Fruit fly (Drosophila melanogaster) whole organism, embryonic: ENCODE measurements around the gene CG3726.
A peak's percentile ranks its signal among the peaks of the same experiment; 100 is the strongest.

ENCODE experiments used
- Bdp1 ChIP-seq: fragments of 200-800 bp; sonication (Bioruptor generic); optimal IDR thresholded peaks from 3 replicates; lab custom pipeline; 2016; ENCODE audit warnings: missing biosample characterization, missing genetic modification characterization
- CG11247 ChIP-seq: fragments of 200-800 bp; sonication (Bioruptor generic); IDR thresholded peaks from 2 replicates; pipeline ENCODE4 v1.3.6; 2022; ENCODE audit warnings: missing biosample characterization, missing genetic modification characterization
- CG12071 ChIP-seq: fragments of 200-800 bp; sonication (Bioruptor generic); optimal IDR thresholded peaks from 3 replicates; lab custom pipeline; 2018; ENCODE audit warnings: missing biosample characterization, mild to moderate bottlenecking, missing genetic modification characterization
- CG12299 ChIP-seq: fragments of 200-800 bp; sonication (Bioruptor generic); optimal IDR thresholded peaks from 2 replicates; lab custom pipeline; 2018; ENCODE audit warnings: missing biosample characterization, mild to moderate bottlenecking, missing genetic modification characterization
- CG12391 ChIP-seq: fragments of 200-800 bp; sonication (Bioruptor generic); optimal IDR thresholded peaks from 3 replicates; lab custom pipeline; 2018; ENCODE audit warnings: missing biosample characterization, mild to moderate bottlenecking, missing genetic modification characterization, moderate library complexity
- CG13894 ChIP-seq: fragments of 200-800 bp; sonication (Bioruptor generic); optimal IDR thresholded peaks from 3 replicates; lab custom pipeline; 2018; ENCODE audit warnings: missing biosample characterization, mild to moderate bottlenecking, missing genetic modification characterization, moderate library complexity
- CG14014 ChIP-seq: fragments of 200-800 bp; sonication (Bioruptor generic); IDR thresholded peaks from 2 replicates; pipeline ENCODE4 v1.3.6; 2022; ENCODE audit warnings: missing biosample characterization, missing genetic modification characterization
- CG14710 ChIP-seq: fragments of 200-800 bp; sonication (Bioruptor generic); optimal IDR thresholded peaks from 3 replicates; lab custom pipeline; 2019; ENCODE audit warnings: missing biosample characterization, mild to moderate bottlenecking, missing genetic modification characterization, moderate library complexity
- CG2120 ChIP-seq: fragments of 200-800 bp; sonication (Bioruptor generic); optimal IDR thresholded peaks from 3 replicates; lab custom pipeline; 2016; ENCODE audit warnings: missing biosample characterization, missing genetic modification characterization
- CG2875 ChIP-seq: fragments of 200-800 bp; sonication (Bioruptor generic); optimal IDR thresholded peaks from 2 replicates; lab custom pipeline; 2017; ENCODE audit warnings: missing biosample characterization, mild to moderate bottlenecking, missing genetic modification characterization, missing genetic modification reagents
- CG3163 ChIP-seq: fragments of 200-800 bp; sonication (Bioruptor generic); optimal IDR thresholded peaks from 3 replicates; lab custom pipeline; 2016; ENCODE audit warnings: missing biosample characterization, missing genetic modification characterization
- CG4820 ChIP-seq: fragments of 200-800 bp; sonication (Bioruptor generic); optimal IDR thresholded peaks from 3 replicates; lab custom pipeline; 2016; ENCODE audit warnings: missing biosample characterization, missing genetic modification characterization
- CG5180 ChIP-seq: fragments of 200-800 bp; sonication (Bioruptor generic); optimal IDR thresholded peaks from 3 replicates; lab custom pipeline; 2017; ENCODE audit warnings: missing biosample characterization, missing genetic modification characterization, mild to moderate bottlenecking, moderate library complexity, missing genetic modification reagents
- CG5953 ChIP-seq: fragments of 200-800 bp; sonication (Bioruptor generic); IDR thresholded peaks from 2 replicates; pipeline ENCODE4 v1.3.6; 2022; ENCODE audit warnings: missing biosample characterization, missing genetic modification characterization
- CG6813 ChIP-seq: fragments of 200-800 bp; sonication (Bioruptor generic); optimal IDR thresholded peaks from 2 replicates; lab custom pipeline; 2017; ENCODE audit warnings: missing biosample characterization, missing genetic modification characterization, mild to moderate bottlenecking, moderate library complexity, missing genetic modification reagents
- CG9817 ChIP-seq: fragments of 200-800 bp; sonication (Bioruptor generic); optimal IDR thresholded peaks from 2 replicates; lab custom pipeline; 2018; ENCODE audit warnings: missing biosample characterization, mild to moderate bottlenecking, missing genetic modification characterization, moderate library complexity
- CHES-1-like ChIP-seq: fragments of 200-800 bp; sonication (Bioruptor generic); optimal IDR thresholded peaks from 2 replicates; lab custom pipeline; 2016; ENCODE audit warnings: missing biosample characterization, missing genetic modification characterization
- D19A ChIP-seq: fragments of 200-800 bp; optimal IDR thresholded peaks from 3 replicates; lab custom pipeline; 2019; ENCODE audit warnings: missing biosample characterization, mild to moderate bottlenecking, missing genetic modification characterization, moderate library complexity
- Doc2 ChIP-seq: fragments of 200-800 bp; sonication (Bioruptor generic); IDR thresholded peaks from 2 replicates; pipeline ENCODE4 v1.3.6; 2022; ENCODE audit warnings: missing biosample characterization, missing genetic modification characterization
- H15 ChIP-seq: fragments of 200-800 bp; sonication (Bioruptor generic); IDR thresholded peaks from 3 replicates; pipeline ENCODE4 v1.3.6; 2022; ENCODE audit warnings: missing biosample characterization, missing genetic modification characterization
- HLH4C ChIP-seq: fragments of 200-800 bp; sonication (Bioruptor generic); IDR thresholded peaks from 3 replicates; pipeline ENCODE4 v1.3.6; 2022; ENCODE audit warnings: missing biosample characterization, missing genetic modification characterization; ENCODE audit not compliant: partially characterized antibody
- Hr51 ChIP-seq, 2 experiments: fragments of 200-800 bp; sonication (Bioruptor generic); optimal IDR thresholded peaks; 2 replicates in 1 of 2; 3 replicates in 1 of 2; lab custom pipeline; 2016 to 2018; ENCODE audit warnings: missing biosample characterization in 2 of 2, missing genetic modification characterization in 2 of 2, mild to moderate bottlenecking in 1 of 2, moderate library complexity in 1 of 2
- Med ChIP-seq: fragments of 200-800 bp; sonication (Bioruptor generic); peaks from one replicate; lab custom pipeline; 2016; ENCODE audit warnings: missing biosample characterization, missing genetic modification characterization, mild to moderate bottlenecking, inconsistent platforms, moderate library complexity
- NC2α ChIP-seq: fragments of 200-800 bp; sonication (Bioruptor generic); optimal IDR thresholded peaks from 2 replicates; lab custom pipeline; 2016; ENCODE audit warnings: missing biosample characterization, missing genetic modification characterization
- Opbp ChIP-seq: fragments of 200-800 bp; sonication (Bioruptor generic); IDR thresholded peaks from 3 replicates; pipeline ENCODE4 v1.3.6; 2022; ENCODE audit warnings: missing biosample characterization, missing genetic modification characterization; ENCODE audit not compliant: partially characterized antibody
- Ptx1 ChIP-seq: fragments of 200-800 bp; sonication (Bioruptor generic); IDR thresholded peaks from 2 replicates; pipeline ENCODE4 v1.3.6; 2022; ENCODE audit warnings: missing biosample characterization, missing genetic modification characterization
- Sry-β ChIP-seq: fragments of 200-800 bp; sonication (Bioruptor generic); optimal IDR thresholded peaks from 2 replicates; lab custom pipeline; 2018; ENCODE audit warnings: missing biosample characterization, mild to moderate bottlenecking, missing genetic modification characterization, moderate library complexity
- Ssrp ChIP-seq: fragments of 200-800 bp; sonication (Bioruptor generic); optimal IDR thresholded peaks from 2 replicates; lab custom pipeline; 2018; ENCODE audit warnings: missing biosample characterization, mild to moderate bottlenecking, missing genetic modification characterization, moderate library complexity
- aop ChIP-seq: fragments of 200-800 bp; sonication (Bioruptor generic); IDR thresholded peaks from 2 replicates; pipeline ENCODE4 v1.3.6; 2022; ENCODE audit warnings: missing biosample characterization, missing genetic modification characterization
- corto ChIP-seq: fragments of 200-800 bp; sonication (Bioruptor generic); optimal IDR thresholded peaks from 2 replicates; lab custom pipeline; 2016; ENCODE audit warnings: missing biosample characterization, mild to moderate bottlenecking, missing genetic modification characterization, moderate library complexity
- da ChIP-seq: fragments of 200-800 bp; sonication (Bioruptor generic); optimal IDR thresholded peaks from 2 replicates; lab custom pipeline; 2016; ENCODE audit warnings: missing biosample characterization, missing genetic modification characterization
- disco-r ChIP-seq: fragments of 200-800 bp; sonication (Bioruptor generic); optimal IDR thresholded peaks from 2 replicates; lab custom pipeline; 2016; ENCODE audit warnings: missing biosample characterization, missing genetic modification characterization
- emc ChIP-seq: fragments of 200-800 bp; sonication (Bioruptor generic); optimal IDR thresholded peaks from 2 replicates; lab custom pipeline; 2016; ENCODE audit warnings: missing biosample characterization, missing genetic modification characterization
- fd102C ChIP-seq: fragments of 200-800 bp; sonication (Bioruptor generic); optimal IDR thresholded peaks from 2 replicates; lab custom pipeline; 2018; ENCODE audit warnings: missing biosample characterization, mild to moderate bottlenecking, missing genetic modification characterization, moderate library complexity
- gcm2 ChIP-seq: fragments of 200-800 bp; sonication (Bioruptor generic); optimal IDR thresholded peaks from 2 replicates; lab custom pipeline; 2016; ENCODE audit warnings: missing biosample characterization, missing genetic modification characterization
- ham ChIP-seq: fragments of 200-800 bp; sonication (Bioruptor generic); IDR thresholded peaks from 2 replicates; pipeline ENCODE4 v1.3.6; 2022; ENCODE audit warnings: missing biosample characterization, missing genetic modification characterization
- kni ChIP-seq: fragments of 200-800 bp; sonication (Bioruptor generic); optimal IDR thresholded peaks from 3 replicates; lab custom pipeline; 2017; ENCODE audit warnings: mild to moderate bottlenecking, missing biosample characterization, missing genetic modification reagents, missing genetic modification characterization
- mam ChIP-seq: fragments of 200-800 bp; sonication (Bioruptor generic); optimal IDR thresholded peaks from 3 replicates; lab custom pipeline; 2016; ENCODE audit warnings: missing biosample characterization, missing genetic modification characterization
- nau ChIP-seq: fragments of 200-800 bp; sonication (Bioruptor generic); optimal IDR thresholded peaks from 3 replicates; lab custom pipeline; 2017; ENCODE audit warnings: missing biosample characterization, mild to moderate bottlenecking, missing genetic modification characterization, missing genetic modification reagents
- ro ChIP-seq: fragments of 200-800 bp; sonication (Bioruptor generic); IDR thresholded peaks from 2 replicates; pipeline ENCODE4 v1.3.6; 2022; ENCODE audit warnings: missing biosample characterization, missing genetic modification characterization
- sima ChIP-seq: fragments of 200-800 bp; sonication (Bioruptor generic); optimal IDR thresholded peaks from 2 replicates; lab custom pipeline; 2016; ENCODE audit warnings: missing biosample characterization, missing genetic modification characterization
- tgo ChIP-seq: fragments of 200-800 bp; sonication (Bioruptor generic); IDR thresholded peaks from 3 replicates; pipeline ENCODE4 v1.3.6; 2022; ENCODE audit warnings: missing biosample characterization, missing genetic modification characterization
- trem ChIP-seq: fragments of 200-800 bp; optimal IDR thresholded peaks from 3 replicates; lab custom pipeline; 2019; ENCODE audit warnings: missing biosample characterization, mild to moderate bottlenecking, missing genetic modification characterization, moderate library complexity
- unc-4 ChIP-seq: fragments of 200-800 bp; sonication (Bioruptor generic); IDR thresholded peaks from 2 replicates; pipeline ENCODE4 v1.3.6; 2022; ENCODE audit warnings: missing biosample characterization, missing genetic modification characterization; ENCODE audit not compliant: partially characterized antibody
- usp ChIP-seq: fragments of >200 bp; optimal IDR thresholded peaks from 2 replicates; lab custom pipeline; 2017; ENCODE audit warnings: missing biosample characterization, missing genetic modification characterization
- vnd ChIP-seq: fragments of 200-800 bp; sonication (Bioruptor generic); IDR thresholded peaks from 3 replicates; pipeline ENCODE4 v1.3.6; 2022; ENCODE audit warnings: missing biosample characterization, missing genetic modification characterization; ENCODE audit not compliant: partially characterized antibody
- wek ChIP-seq: fragments of 200-800 bp; sonication (Bioruptor generic); optimal IDR thresholded peaks from 3 replicates; lab custom pipeline; 2018; ENCODE audit warnings: missing biosample characterization, mild to moderate bottlenecking, missing genetic modification characterization, moderate library complexity
- yki ChIP-seq: fragments of >200 bp; optimal IDR thresholded peaks from 3 replicates; lab custom pipeline; 2018
- zen2 ChIP-seq: fragments of 200-800 bp; sonication (Bioruptor generic); IDR thresholded peaks from 3 replicates; pipeline ENCODE4 v1.3.6; 2022; ENCODE audit warnings: missing biosample characterization, missing genetic modification characterization; ENCODE audit not compliant: partially characterized antibody

Gene CG3726

dm6 chrX:5918499-5919126, 1.7 kb downstream of the CG3726 start (continued):
- TF ChIP-seq CG5953 (GFP tag; lab: Robert Waterston, UW) (peak; percentile 99), CG2120 (GFP tag; lab: Kevin White, UChicago) (peak; percentile 100), Doc2 (GFP tag; lab: Robert Waterston, UW) (peak; percentile 98), fd102C (peak; percentile 67), CG14710 (tag; lab: Kevin White, UChicago) (peak; percentile 94), zen2 (no peak), NC2α (GFP tag; lab: Kevin White, UChicago) (peak; percentile 98), CG14014 (GFP tag; lab: Robert Waterston, UW) (peak; percentile 99), CG4820 (GFP tag; lab: Kevin White, UChicago) (peak; percentile 98), usp (GFP tag; lab: Kevin White, UChicago) (no peak), yki (peak; percentile 93), CG13894 (tag; lab: Kevin White, UChicago) (peak; percentile 99), CG5180 (GFP tag; lab: Kevin White, UChicago) (peak; percentile 93), kni (GFP tag; lab: Kevin White, UChicago) (peak; percentile 78), Med (GFP tag; lab: Kevin White, UChicago) (peak; percentile 100), CG12391 (tag; lab: Kevin White, UChicago) (peak; percentile 98), wek (GFP tag; lab: Kevin White, UChicago) (peak; percentile 93), CG2875 (GFP tag; lab: Kevin White, UChicago) (peak; percentile 98), vnd (GFP tag; lab: Robert Waterston, UW) (peak; percentile 83), Hr51 (GFP tag; optimal IDR thresholded peaks at IDR 0.05; lab: Kevin White, UChicago) (peak; percentile 97 to 98), da (GFP tag; lab: Kevin White, UChicago) (peak; percentile 98), disco-r (GFP tag; lab: Kevin White, UChicago) (peak; percentile 98), sima (GFP tag; lab: Kevin White, UChicago) (peak; percentile 94), Bdp1 (GFP tag; lab: Kevin White, UChicago) (peak; percentile 92), H15 (peak; percentile 99), CG11247 (GFP tag; lab: Robert Waterston, UW) (peak; percentile 99), CHES-1-like (GFP tag; lab: Kevin White, UChicago) (peak; percentile 99), Ptx1 (peak; percentile 100), nau (GFP tag; lab: Kevin White, UChicago) (peak; percentile 99), aop (peak; percentile 96), ham (peak; percentile 98), CG3163 (GFP tag; lab: Kevin White, UChicago) (peak; percentile 92), Ssrp (tag; lab: Kevin White, UChicago) (peak; percentile 98), CG12071 (peak; percentile 98), CG6813 (GFP tag; lab: Kevin White, UChicago) (peak; percentile 98), mam (GFP tag; lab: Kevin White, UChicago) (peak; percentile 100), CG12299 (tag; lab: Kevin White, UChicago) (peak; percentile 98), D19A (tag; lab: Kevin White, UChicago) (peak; percentile 94), ro (peak; percentile 99), trem (tag; lab: Kevin White, UChicago) (peak; percentile 90), emc (GFP tag; lab: Kevin White, UChicago) (peak; percentile 97), Sry-β (GFP tag; lab: Kevin White, UChicago) (peak; percentile 49), gcm2 (peak; percentile 98), corto (GFP tag; lab: Kevin White, UChicago) (peak; percentile 93), Opbp (GFP tag; lab: Robert Waterston, UW) (peak; percentile 96), HLH4C (GFP tag; lab: Robert Waterston, UW) (peak; percentile 78), unc-4 (GFP tag; lab: Robert Waterston, UW) (peak; percentile 61), CG9817 (tag; lab: Kevin White, UChicago) (peak; percentile 99), tgo (GFP tag; lab: Robert Waterston, UW) (peak; percentile 99)
